Worm (Caenorhabditis elegans): ENCODE measurements around the gene F11D11.21.

- TF ChIP-seq gmeb-1 (tag; optimal IDR thresholded peaks at IDR 0.05) (no peak), nhr-237 (tag; optimal IDR thresholded peaks at IDR 0.05) (no peak), lsy-2 (tag; optimal IDR thresholded peaks at IDR 0.05) (no peak), nhr-25 (tag; optimal IDR thresholded peaks at IDR 0.05) (no peak), ztf-4 (tag; optimal IDR thresholded peaks at IDR 0.05) (no peak), fos-1 (tag; optimal IDR thresholded peaks at IDR 0.05) (peak; percentile 91), lin-39 (tag; optimal IDR thresholded peaks at IDR 0.05) (no peak), lin-13 (GFP tag; optimal IDR thresholded peaks at IDR 0.05) (no peak)
Measured at ce11 chrV:18719956-18720489, 30.3 kb downstream of the F11D11.21 start, which contains the start of gene Y17D7C.2.

Measured in whole organism, L2 larva.